Fruit fly (Drosophila melanogaster) whole organism, adult: ENCODE results near the gene CG1105.

Experiments
- CG12768 ChIP-seq: fragments of 200-800 bp; sonication (Bioruptor generic); optimal IDR thresholded peaks from 2 replicates; lab custom pipeline; 2017; ENCODE audit warnings: missing biosample characterization, missing genetic modification characterization, mild to moderate bottlenecking, moderate library complexity, missing genetic modification reagents
- CG7101 ChIP-seq: fragments of 200-800 bp; sonication (Bioruptor generic); optimal IDR thresholded peaks from 2 replicates; lab custom pipeline; 2018; ENCODE audit warnings: missing biosample characterization, mild to moderate bottlenecking, missing genetic modification characterization, moderate library complexity
- Crg-1 ChIP-seq: fragments of 200-800 bp; sonication (Bioruptor generic); optimal IDR thresholded peaks from 2 replicates; lab custom pipeline; 2016; ENCODE audit warnings: missing biosample characterization, missing genetic modification characterization
- pad ChIP-seq: fragments of 200-800 bp; sonication (Bioruptor generic); optimal IDR thresholded peaks from 3 replicates; lab custom pipeline; 2017; ENCODE audit warnings: missing biosample characterization, missing genetic modification characterization, mild to moderate bottlenecking, moderate library complexity, missing genetic modification reagents
- tj ChIP-seq: fragments of 200-800 bp; sonication (Bioruptor generic); optimal IDR thresholded peaks from 3 replicates; lab custom pipeline; 2017; ENCODE audit warnings: missing biosample characterization, mild to moderate bottlenecking, missing genetic modification characterization, moderate library complexity

- TF ChIP-seq CG12768 (GFP tag; lab: Kevin White, UChicago) (no peak), Crg-1 (GFP tag; lab: Kevin White, UChicago) (no peak), pad (GFP tag; lab: Kevin White, UChicago) (no peak), CG7101 (tag; lab: Kevin White, UChicago) (no peak), tj (GFP tag; lab: Kevin White, UChicago) (no peak)
Measured at dm6 chr3R:7037250-7037802, 29.6 kb downstream of the CG1105 start.
